Worm (Caenorhabditis elegans) whole organism, L1 larva: ENCODE measurements around the gene evl-20.

ENCODE experiments used
- aly-2 ChIP-seq: fragments of 150-350 bp; optimal IDR thresholded peaks from 2 replicates; lab custom pipeline; 2014; ENCODE audit warnings: missing biosample characterization, missing genetic modification characterization
- fos-1 ChIP-seq: fragments of 150-350 bp; optimal IDR thresholded peaks from 2 replicates; lab custom pipeline; 2014; ENCODE audit warnings: missing biosample characterization, missing genetic modification characterization
- lin-13 ChIP-seq: fragments of 150-350 bp; optimal IDR thresholded peaks from 2 replicates; lab custom pipeline; 2014; ENCODE audit warnings: missing biosample characterization, missing genetic modification reagents, missing genetic modification characterization
- lin-35 ChIP-seq, 2 experiments: fragments of 150-350 bp; optimal IDR thresholded peaks; 2 replicates each; lab custom pipeline; 2014; ENCODE audit warnings: missing biosample characterization in 2 of 2, missing genetic modification characterization in 2 of 2, missing genetic modification reagents in 2 of 2
- mep-1 ChIP-seq: fragments of 150-350 bp; optimal IDR thresholded peaks from 2 replicates; lab custom pipeline; 2014; ENCODE audit warnings: missing biosample characterization, missing genetic modification characterization
- nhr-76 ChIP-seq: sonication (generic microtip); optimal IDR thresholded peaks from 2 replicates; lab custom pipeline; 2017; ENCODE audit warnings: missing biosample characterization, missing genetic modification characterization
- nhr-77 ChIP-seq: fragments of 150-350 bp; optimal IDR thresholded peaks from 2 replicates; lab custom pipeline; 2014; ENCODE audit warnings: missing biosample characterization, missing genetic modification characterization
- nhr-85 ChIP-seq: sonication (generic microtip); peaks from one replicate; lab custom pipeline; 2016; ENCODE audit warnings: missing genetic modification characterization, inconsistent platforms, missing compliant biosample characterization
- nhr-90 ChIP-seq: sonication (generic microtip); optimal IDR thresholded peaks from 2 replicates; lab custom pipeline; 2016; ENCODE audit warnings: mild to moderate bottlenecking, missing genetic modification characterization, missing compliant biosample characterization; ENCODE audit not compliant: poor library complexity
- snpc-4 ChIP-seq: fragments of 150-350 bp; optimal IDR thresholded peaks from 2 replicates; lab custom pipeline; 2014; ENCODE audit warnings: missing biosample characterization, missing genetic modification characterization

DNA sequence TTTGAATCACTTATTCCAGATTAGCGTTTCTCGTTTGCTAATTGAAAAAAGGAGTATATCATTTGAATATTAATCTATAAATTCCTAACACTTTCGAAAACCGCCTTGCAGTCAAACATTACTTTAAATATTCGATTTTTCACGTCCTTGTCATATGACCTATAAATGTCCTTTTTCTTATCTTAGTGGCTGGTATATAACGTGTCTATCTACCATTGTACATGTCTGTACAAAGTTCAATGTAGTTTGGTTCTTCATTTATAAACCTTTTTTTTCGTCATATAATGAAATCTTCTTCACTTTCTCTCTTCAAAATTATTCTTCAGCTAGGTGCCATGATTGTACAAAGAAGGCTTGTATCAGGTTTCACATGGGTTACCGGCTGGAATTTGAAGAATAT lies 41.5 kb downstream of the evl-20 start, which contains the start of gene gbh-2:
- TF ChIP-seq snpc-4 (tag; lab: Kevin White, UChicago) (no peak), mep-1 (tag; lab: Kevin White, UChicago) (no peak), fos-1 (tag; lab: Kevin White, UChicago) (no peak), nhr-90 (tag; lab: Kevin White, UChicago) (peak; percentile 44), nhr-85 (tag; lab: Kevin White, UChicago) (peak; percentile 69), lin-35 (GFP tag; optimal IDR thresholded peaks at IDR 0.05; lab: Kevin White, UChicago) (peak in 1 of 2 experiments; percentile 72), nhr-77 (tag; lab: Kevin White, UChicago) (no peak), aly-2 (tag; lab: Kevin White, UChicago) (no peak), lin-13 (GFP tag; lab: Kevin White, UChicago) (no peak), nhr-76 (no peak)
